Worm (Caenorhabditis elegans): Measurements from ENCODE around the gene F18A11.2.
A peak's percentile ranks its signal among the peaks of the same experiment; 100 is the strongest.

F18A11.2 gene

ce11 chrII:12994009-12994788 lies 37.3 kb upstream of the F18A11.2 start (continued):
- TF ChIP-seq mcd-1 (GFP tag; IDR thresholded peaks at IDR 0.05) (peak; percentile 40; the same call in 1 of the 2 replicates), ets-4 (GFP tag; optimal IDR thresholded peaks at IDR 0.05) (no peak), egl-18 (GFP tag; IDR thresholded peaks at IDR 0.05) (no peak), ceh-58 (GFP tag; IDR thresholded peaks at IDR 0.05) (no peak), K11D2.4 (GFP tag; IDR thresholded peaks at IDR 0.05) (peak; percentile 49; the same call in 1 of the 2 replicates), akir-1 (GFP tag; optimal IDR thresholded peaks at IDR 0.05) (no peak), cebp-1 (GFP tag; IDR thresholded peaks at IDR 0.05) (no peak), cebp-1 (tag; optimal IDR thresholded peaks at IDR 0.05) (peak; percentile 58), Y67H2A.10 (GFP tag; conservative IDR thresholded peaks at IDR 0.05) (no peak), ceh-40 (GFP tag; IDR thresholded peaks at IDR 0.05) (no peak), dox-1 (GFP tag; IDR thresholded peaks at IDR 0.05) (0 out of 2 replicates have a peak, but pooled peaks have one; percentile 41), lin-40 (tag; optimal IDR thresholded peaks at IDR 0.05) (no peak), snpc-4 (GFP tag; optimal IDR thresholded peaks at IDR 0.05) (no peak), snpc-4 (tag; optimal IDR thresholded peaks at IDR 0.05) (peak in 1 of 4 experiments; percentile 43), F52B5.7 (tag; optimal IDR thresholded peaks at IDR 0.05) (peak; percentile 81), dpl-1 (GFP tag; optimal IDR thresholded peaks at IDR 0.05) (no peak), let-607 (tag; optimal IDR thresholded peaks at IDR 0.05) (peak; percentile 3 to 20), nhr-80 (tag; optimal IDR thresholded peaks at IDR 0.05) (peak; percentile 71), athp-1 (tag; optimal IDR thresholded peaks at IDR 0.05) (peak; percentile 43), gei-17 (GFP tag; optimal IDR thresholded peaks at IDR 0.05) (peak; percentile 47), ztf-3 (GFP tag; optimal IDR thresholded peaks at IDR 0.05) (no peak), ztf-26 (tag; optimal IDR thresholded peaks at IDR 0.05) (peak; percentile 77), F57A8.1 (GFP tag; optimal IDR thresholded peaks at IDR 0.05) (no peak), madf-3 (GFP tag; IDR thresholded peaks at IDR 0.05) (0 out of 2 replicates have a peak, but pooled peaks have one; percentile 62), lin-26 (GFP tag; IDR thresholded peaks at IDR 0.05) (peak; percentile 47; the same call in 1 of the 2 replicates), nhr-90 (tag; optimal IDR thresholded peaks at IDR 0.05) (peak; percentile 41), pbrm-1 (GFP tag; IDR thresholded peaks at IDR 0.05) (peak; percentile 54; the same call in 1 of the 2 replicates)

- TF ChIP-seq T07F8.4 (tag; optimal IDR thresholded peaks at IDR 0.05) (no peak), F52B5.7 (tag; optimal IDR thresholded peaks at IDR 0.05) (no peak), F37B4.10 (GFP tag; IDR thresholded peaks at IDR 0.05) (no peak), zfh-2 (GFP tag; conservative IDR thresholded peaks at IDR 0.05) (0 out of 2 replicates have a peak, but pooled peaks have one; percentile 8), snpc-1.1 (tag; optimal IDR thresholded peaks at IDR 0.05; ENCODE audit: insufficient read depth) (no peak), egl-44 (GFP tag; IDR thresholded peaks at IDR 0.05) (no peak), nfyb-1 (GFP tag; IDR thresholded peaks at IDR 0.05) (peak; percentile 37; the same call in 1 of the 2 replicates), repo-1 (tag; optimal IDR thresholded peaks at IDR 0.05) (peak; percentile 31), Y53G8AR.9 (GFP tag; conservative IDR thresholded peaks at IDR 0.05) (0 out of 2 replicates have a peak, but pooled peaks have one; percentile 13)
Measured at ce11 chrII:12995322-12995721, 36.2 kb upstream of the F18A11.2 start.

- TF ChIP-seq madf-10 (tag; optimal IDR thresholded peaks at IDR 0.05) (no peak), B0336.3 (GFP tag; IDR thresholded peaks at IDR 0.05) (no peak), cebp-1 (GFP tag; IDR thresholded peaks at IDR 0.05) (no peak), cebp-1 (tag; optimal IDR thresholded peaks at IDR 0.05) (peak; percentile 37), snpc-4 (GFP tag; optimal IDR thresholded peaks at IDR 0.05) (no peak), snpc-4 (tag; optimal IDR thresholded peaks at IDR 0.05) (peak in 3 of 4 experiments; percentile 21 to 72 (median 65)), let-607 (tag; optimal IDR thresholded peaks at IDR 0.05) (peak in 1 of 2 experiments; percentile 65), F10E7.11 (tag; optimal IDR thresholded peaks at IDR 0.05) (no peak), ceh-58 (GFP tag; IDR thresholded peaks at IDR 0.05) (no peak), snpc-1.1 (tag; optimal IDR thresholded peaks at IDR 0.05; ENCODE audit: insufficient read depth) (peak; percentile 13), Y67H2A.10 (GFP tag; conservative IDR thresholded peaks at IDR 0.05) (no peak), ceh-27 (GFP tag; optimal IDR thresholded peaks at IDR 0.05) (no peak), nfya-1 (tag; optimal IDR thresholded peaks at IDR 0.05; ENCODE audit: borderline replicate concordance, insufficient read depth) (no peak), tbp1 (GFP tag; optimal IDR thresholded peaks at IDR 0.05) (peak; percentile 13), ZK185.1 (tag; optimal IDR thresholded peaks at IDR 0.05; ENCODE audit: poor library complexity, severe bottlenecking) (peak; percentile 24), unc-130 (GFP tag; optimal IDR thresholded peaks at IDR 0.05) (no peak), nhr-80 (tag; optimal IDR thresholded peaks at IDR 0.05) (peak; percentile 69), attf-5 (GFP tag; optimal IDR thresholded peaks at IDR 0.05) (peak; percentile 49)
Measured at ce11 chrII:12996249-12996648, 35.2 kb upstream of the F18A11.2 start, which contains the start of gene hphd-1. hphd-1 (minus strand) TSS chrII:12996571.

Measured in whole organism, young adult.